Worm (Caenorhabditis elegans) whole organism, midembryonic: ENCODE measurements around the gene bub-3.

Experiments
- cog-1 ChIP-seq: sonication (generic microtip); optimal IDR thresholded peaks from 2 replicates; lab custom pipeline; 2016; ENCODE audit warnings: missing genetic modification characterization, missing compliant biosample characterization
- tab-1 ChIP-seq: fragments of 200-800 bp; sonication (Bioruptor generic); IDR thresholded peaks from 2 replicates; pipeline ENCODE4 v1.3.6; 2022; ENCODE audit warnings: missing genetic modification characterization, missing compliant biosample characterization

DNA sequence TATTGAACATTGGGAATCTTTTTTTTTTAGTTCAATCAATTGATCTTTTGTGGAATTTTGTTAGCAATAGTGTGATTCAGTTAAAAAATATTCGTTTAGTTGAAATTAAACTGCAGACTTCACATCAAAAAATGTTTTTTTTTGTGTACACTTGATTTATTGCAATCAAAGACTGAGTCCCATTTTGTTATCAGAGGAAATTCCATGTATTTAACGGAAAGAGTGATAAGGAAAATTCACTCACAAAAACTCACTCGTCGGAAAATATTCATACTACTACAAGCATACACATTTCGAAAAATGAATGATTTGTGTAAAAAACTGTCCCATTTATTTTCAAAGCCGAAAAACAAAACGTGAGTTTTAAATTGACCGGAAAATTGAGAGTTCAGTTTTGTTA is 45.5 kb downstream of the bub-3 start, which contains the start of gene C01B9.1:
- TF ChIP-seq cog-1 (tag; lab: Kevin White, UChicago) = no peak
- TF ChIP-seq tab-1 (GFP tag; lab: Robert Waterston, UW) = no peak
